Worm (Caenorhabditis elegans): Measurements from ENCODE around the gene rha-2.

DNA sequence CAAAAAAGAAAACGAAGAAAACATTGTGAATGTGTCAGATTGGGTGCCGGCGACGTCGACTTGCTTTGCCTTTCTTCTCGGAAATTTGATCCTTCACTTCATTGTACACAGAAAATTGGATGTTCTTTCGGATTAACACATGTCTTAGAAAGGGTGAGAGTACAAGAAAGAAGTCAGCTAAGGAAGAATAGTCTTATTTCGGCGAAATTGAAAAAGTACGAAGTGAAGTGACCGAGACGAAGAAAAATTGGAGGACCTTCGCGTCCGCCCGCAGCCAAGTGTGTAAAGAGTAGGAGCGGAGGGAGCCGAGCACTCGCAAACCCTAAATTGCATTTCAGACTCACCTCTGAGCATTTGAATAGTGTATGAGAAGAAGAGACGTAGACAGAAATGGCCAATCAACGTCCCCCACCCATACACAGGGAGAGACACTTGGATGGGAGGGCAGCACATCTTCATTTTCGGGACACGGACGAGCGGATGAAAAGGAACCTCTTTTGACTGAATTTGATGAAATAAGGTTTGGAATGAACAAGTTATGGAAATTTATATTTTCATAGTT lies 25.7 kb downstream of the rha-2 start, which contains the start of gene glr-1:
- TF ChIP-seq lin-39 (tag; optimal IDR thresholded peaks at IDR 0.05) (no peak), pqm-1 (tag; optimal IDR thresholded peaks at IDR 0.05) (no peak), nhr-12 (tag; optimal IDR thresholded peaks at IDR 0.05) (no peak), daf-12 (tag; optimal IDR thresholded peaks at IDR 0.05) (no peak), mdl-1 (tag; optimal IDR thresholded peaks at IDR 0.05) (no peak), ceh-82 (tag; optimal IDR thresholded peaks at IDR 0.05) (no peak), nhr-11 (tag; optimal IDR thresholded peaks at IDR 0.05) (no peak), unc-39 (tag; optimal IDR thresholded peaks at IDR 0.05) (no peak), fkh-10 (GFP tag; optimal IDR thresholded peaks at IDR 0.05) (peak; percentile 44), nhr-23 (tag; optimal IDR thresholded peaks at IDR 0.05) (no peak), ztf-11 (tag; optimal IDR thresholded peaks at IDR 0.05) (no peak)

Data from whole organism, L3 larva.